Worm (Caenorhabditis elegans) whole organism, L1 larva: Measurements from ENCODE around the gene nhr-142.

Experiments used
- nhr-11 ChIP-seq: fragments of 150-350 bp; optimal IDR thresholded peaks from 2 replicates; lab custom pipeline; 2014; ENCODE audit warnings: missing biosample characterization, missing genetic modification characterization
- nhr-28 ChIP-seq: fragments of 150-350 bp; optimal IDR thresholded peaks from 2 replicates; lab custom pipeline; 2014; ENCODE audit warnings: missing biosample characterization, missing genetic modification characterization

DNA sequence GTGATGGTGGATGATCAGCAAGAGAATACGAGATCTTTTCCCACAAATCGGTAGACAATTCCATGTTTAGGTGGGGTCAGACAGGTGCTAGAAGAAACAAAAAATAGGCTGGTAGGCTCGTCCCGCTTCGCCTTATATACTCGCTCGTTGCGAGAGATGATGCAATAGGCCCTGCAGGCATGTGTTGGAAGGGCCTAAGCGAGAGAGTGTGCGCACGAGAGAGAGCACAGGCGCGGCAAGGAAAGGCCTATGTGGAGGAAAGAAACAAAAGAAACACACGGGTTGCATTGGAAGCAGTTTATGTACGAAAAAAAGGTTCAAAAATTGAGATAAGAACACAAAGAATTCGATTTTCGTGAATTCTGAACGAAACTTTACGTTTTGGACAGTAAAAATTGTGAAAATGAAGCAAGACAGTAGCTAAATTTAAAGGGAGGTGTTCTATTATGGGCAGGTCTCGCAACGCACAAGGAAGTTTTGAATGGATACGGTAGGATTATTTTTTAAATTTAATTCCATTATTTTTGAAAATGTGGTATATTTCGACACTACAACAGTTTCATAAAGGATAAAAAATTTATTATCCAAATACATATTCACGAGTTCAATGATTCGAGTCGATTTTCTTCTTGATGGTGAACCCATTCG, 9.5 kb downstream of the nhr-142 start, which contains the start of gene F44E7.5:
- TF ChIP-seq nhr-11 (tag; lab: Kevin White, UChicago) (no peak), nhr-28 (no peak)
